Worm (Caenorhabditis elegans) whole organism, L4/young adult: Measurements from ENCODE around the gene ZK546.4.

Experiments
- W03F9.2 ChIP-seq: fragments of 150-350 bp; optimal IDR thresholded peaks from 2 replicates; lab custom pipeline; 2014; ENCODE audit warnings: missing biosample characterization, missing genetic modification characterization
- dao-5 ChIP-seq: sonication (generic microtip); optimal IDR thresholded peaks from 2 replicates; lab custom pipeline; 2016; ENCODE audit warnings: missing genotype, missing genetic modification characterization, moderate library complexity, missing compliant biosample characterization
- him-1 ChIP-seq: sonication (generic microtip); optimal IDR thresholded peaks from 2 replicates; lab custom pipeline; 2016; ENCODE audit warnings: missing genotype, missing genetic modification reagents, missing genetic modification characterization, missing compliant biosample characterization

Gene ZK546.4

DNA sequence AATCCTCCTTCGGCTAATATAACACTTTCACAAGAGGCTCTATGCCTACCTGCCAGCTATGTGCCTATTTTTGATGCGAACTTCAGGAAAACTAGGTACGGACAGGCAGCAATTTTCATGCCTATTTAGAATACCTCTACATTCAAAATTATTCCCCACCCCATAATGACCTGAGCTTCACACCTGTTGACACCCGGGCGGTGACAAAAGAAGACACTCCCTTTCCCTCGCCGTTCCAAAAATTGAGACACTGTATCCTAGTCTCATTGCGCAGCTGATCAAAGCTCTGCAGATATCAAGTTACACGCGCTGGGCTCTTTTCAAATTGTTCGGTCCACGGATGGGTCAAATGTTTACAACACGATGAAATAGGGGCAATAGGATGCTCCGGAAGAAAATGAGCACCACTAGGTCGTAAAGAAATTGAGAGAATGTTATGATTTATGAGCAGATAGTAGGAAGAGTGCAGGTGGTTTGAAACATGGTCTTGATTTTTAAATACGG is 36.7 kb downstream of the ZK546.4 start:
- TF ChIP-seq W03F9.2 (tag; lab: Kevin White, UChicago) (no peak), him-1 (tag; lab: Kevin White, UChicago) (no peak)

DNA sequence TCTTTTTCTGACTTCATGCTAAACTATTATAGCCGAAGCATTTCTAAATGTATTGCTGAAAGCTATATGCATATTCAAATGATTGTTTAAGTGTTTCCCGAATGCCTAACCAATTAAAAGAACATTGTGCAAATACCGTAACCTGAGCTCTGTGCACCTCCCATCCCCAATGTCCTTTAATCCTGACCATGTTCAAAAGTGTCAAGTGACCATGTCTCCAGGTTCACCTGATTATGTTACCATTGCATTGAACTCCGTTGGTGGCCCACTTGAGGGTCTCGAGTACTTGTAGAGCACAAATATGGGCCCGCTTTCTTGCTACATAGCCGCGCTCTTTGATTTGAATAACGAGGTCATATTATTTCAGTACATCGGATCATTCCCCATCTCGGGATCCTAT is 37.5 kb downstream of the ZK546.4 start:
- TF ChIP-seq him-1 (tag; lab: Kevin White, UChicago) = no peak
- no peak for TF ChIP-seq dao-5 (tag; lab: Kevin White, UChicago)
- TF ChIP-seq W03F9.2 (tag; lab: Kevin White, UChicago) = no peak

DNA sequence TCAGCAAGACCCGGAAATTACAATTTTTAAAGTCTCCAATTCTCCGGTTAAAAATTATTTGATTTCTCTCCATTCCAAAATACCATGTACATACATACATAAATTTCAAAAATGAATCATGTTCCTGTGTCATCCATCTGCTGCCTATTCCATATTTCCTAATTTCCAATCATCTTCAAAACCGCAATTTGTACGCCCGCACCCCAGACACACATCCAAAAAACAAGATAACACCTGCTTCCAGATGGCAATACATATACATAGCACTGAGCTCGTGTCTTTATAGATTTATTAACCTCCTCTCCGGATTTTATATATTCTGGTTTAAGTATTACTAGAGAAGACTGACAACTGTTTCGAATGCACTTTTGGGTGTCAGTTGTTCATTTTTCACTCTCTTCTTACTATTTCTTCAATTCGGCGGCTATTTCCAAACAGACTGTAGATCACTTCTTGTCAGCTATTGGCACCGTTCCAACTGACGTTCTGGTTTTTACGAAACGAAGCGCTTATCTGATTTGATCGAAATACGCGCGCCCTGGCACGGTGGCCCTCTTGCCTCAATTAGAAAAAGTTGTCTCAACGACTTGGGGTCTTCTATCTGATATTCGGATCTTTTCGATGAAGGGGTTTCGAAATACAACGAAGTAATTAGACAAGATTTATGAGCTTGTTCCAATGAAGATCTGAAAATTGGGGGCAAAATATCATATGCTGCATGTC is 44.0 kb downstream of the ZK546.4 start:
- TF ChIP-seq dao-5 (tag; lab: Kevin White, UChicago) = no peak
- no peak for TF ChIP-seq him-1 (tag; lab: Kevin White, UChicago)
- no peak for TF ChIP-seq W03F9.2 (tag; lab: Kevin White, UChicago)

DNA sequence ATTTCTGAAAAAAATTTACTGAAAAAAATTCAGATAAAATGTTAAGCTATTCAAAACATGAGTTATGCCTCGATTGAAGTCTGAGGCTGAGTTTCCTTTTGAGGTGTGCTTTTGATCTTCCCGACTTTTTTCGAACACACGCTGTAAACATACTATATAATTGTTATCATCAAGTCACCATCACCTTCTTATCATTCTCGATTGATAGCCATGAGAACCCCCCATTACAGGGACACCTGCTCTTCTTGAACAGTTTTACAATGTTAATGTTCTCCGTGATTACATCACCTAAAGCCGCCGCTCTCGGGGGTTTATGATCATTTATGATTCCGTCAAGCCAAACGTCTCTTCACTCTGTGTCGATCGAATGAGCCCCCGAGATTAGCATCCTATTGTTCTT is 46.3 kb downstream of the ZK546.4 start:
- TF ChIP-seq dao-5 (tag; lab: Kevin White, UChicago) = no peak
- TF ChIP-seq W03F9.2 (tag; lab: Kevin White, UChicago) = no peak
- TF ChIP-seq him-1 (tag; lab: Kevin White, UChicago) = no peak

DNA sequence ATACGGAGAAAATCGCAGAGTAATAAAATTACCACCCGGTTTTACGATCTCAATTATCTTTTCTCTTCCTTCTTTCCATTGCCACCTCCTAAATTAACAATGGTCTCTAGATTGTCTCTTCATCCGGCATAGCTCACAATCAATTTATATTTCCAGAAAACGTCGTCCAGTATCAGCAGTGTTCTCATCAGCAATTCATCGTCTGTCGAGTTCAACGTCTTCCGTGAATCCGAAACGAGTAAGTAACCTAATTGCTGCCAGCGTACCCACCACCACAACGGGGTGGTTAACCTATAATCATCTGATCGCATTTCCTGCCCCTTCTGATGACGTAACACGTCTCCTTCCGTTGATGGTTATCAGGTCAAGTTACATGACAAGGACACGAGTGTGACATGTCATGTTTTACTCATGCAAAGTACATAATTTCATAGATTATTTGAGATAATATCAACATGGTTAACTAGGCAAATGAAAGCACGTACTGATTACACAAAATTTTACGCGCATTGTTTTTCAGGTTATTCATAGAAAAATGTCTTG is 48.2 kb downstream of the ZK546.4 start:
- no peak for TF ChIP-seq him-1 (tag; lab: Kevin White, UChicago)
- no peak for TF ChIP-seq W03F9.2 (tag; lab: Kevin White, UChicago)
- no peak for TF ChIP-seq dao-5 (tag; lab: Kevin White, UChicago)

DNA sequence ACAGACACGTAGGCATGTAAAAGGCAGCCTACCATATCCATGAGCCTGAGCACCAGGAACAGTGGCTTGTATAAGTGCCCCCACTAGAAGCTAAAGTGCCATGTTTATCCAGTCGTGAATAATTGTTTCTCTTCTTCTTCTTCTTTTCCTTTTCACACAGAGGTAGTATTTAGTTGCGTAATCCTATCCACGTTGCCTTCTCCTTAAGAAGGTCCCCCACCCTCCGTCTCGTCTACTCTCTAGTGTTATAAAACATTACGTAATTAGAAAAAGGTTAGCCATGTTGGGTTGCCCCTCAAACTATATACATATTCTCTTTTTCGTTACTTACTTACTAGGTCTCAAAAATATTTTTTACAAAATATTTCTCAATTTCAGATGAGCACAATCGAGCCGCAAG is 48.8 kb downstream of the ZK546.4 start:
- no peak for TF ChIP-seq W03F9.2 (tag; lab: Kevin White, UChicago)
- TF ChIP-seq him-1 (tag; lab: Kevin White, UChicago) = no peak
- no peak for TF ChIP-seq dao-5 (tag; lab: Kevin White, UChicago)

DNA sequence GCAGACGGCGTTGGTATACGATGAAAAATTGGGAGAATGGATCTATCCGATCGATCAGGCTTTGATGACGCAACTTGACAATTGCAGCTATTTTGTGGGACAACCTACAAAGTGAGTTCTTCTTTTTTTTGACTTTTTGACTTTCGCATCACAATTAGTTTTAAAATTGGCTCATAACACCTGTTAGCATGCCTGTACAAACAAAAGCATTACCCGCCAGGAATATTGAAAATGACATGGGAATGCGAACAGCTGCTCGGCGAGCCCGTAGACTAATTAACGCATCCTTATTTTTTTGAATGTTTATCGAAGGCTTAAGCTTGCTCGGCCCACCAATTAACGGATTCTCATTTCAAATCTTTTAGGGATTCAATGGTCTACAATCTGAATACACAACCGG is 49.4 kb downstream of the ZK546.4 start:
- TF ChIP-seq dao-5 (tag; lab: Kevin White, UChicago) = no peak
- TF ChIP-seq W03F9.2 (tag; lab: Kevin White, UChicago) = no peak
- TF ChIP-seq him-1 (tag; lab: Kevin White, UChicago) = no peak
